Worm (Caenorhabditis elegans): Measurements from ENCODE around the gene T10B5.7.
A peak's percentile ranks its signal among the peaks of the same experiment; 100 is the strongest.
"Not testable (repeated sequence)": the region's sequence is repeated elsewhere in the genome, so short reads cannot be mapped to it uniquely, and the experiment has no call there.

- TF ChIP-seq B0310.2 (tag; optimal IDR thresholded peaks at IDR 0.05); ama-1 (optimal IDR thresholded peaks at IDR 0.05); hmbx-1 (tag; optimal IDR thresholded peaks at IDR 0.05); flt-1 (GFP tag; IDR thresholded peaks at IDR 0.05); F13C5.2 (tag; optimal IDR thresholded peaks at IDR 0.05); tbx-11 (GFP tag; IDR thresholded peaks at IDR 0.05): not testable (repeated sequence)
- peak; percentile 45; the same call in 1 of the 2 replicates for TF ChIP-seq pes-1 (GFP tag; IDR thresholded peaks at IDR 0.05)
Measured at ce11 chrV:1849992-1850391, 4.0 kb downstream of the T10B5.7 start.

Data from whole organism, early embryonic.